Fruit fly (Drosophila melanogaster) whole organism, embryonic: Measurements from ENCODE around the gene Trim9.

Source experiments
- CG15269 ChIP-seq: fragments of 200-800 bp; sonication (Bioruptor generic); optimal IDR thresholded peaks from 2 replicates; lab custom pipeline; 2018; ENCODE audit warnings: missing biosample characterization, mild to moderate bottlenecking, missing genetic modification characterization, moderate library complexity
- CG2678 ChIP-seq: fragments of 200-800 bp; sonication (Bioruptor generic); optimal IDR thresholded peaks from 3 replicates; lab custom pipeline; 2019; ENCODE audit warnings: missing biosample characterization, mild to moderate bottlenecking, missing genetic modification characterization, moderate library complexity
- CG4328 ChIP-seq: fragments of 200-800 bp; sonication (Bioruptor generic); optimal IDR thresholded peaks from 3 replicates; lab custom pipeline; 2017; ENCODE audit warnings: missing biosample characterization, missing genetic modification reagents, missing genetic modification characterization
- CG8478 ChIP-seq: fragments of >200 bp; optimal IDR thresholded peaks from 2 replicates; lab custom pipeline; 2018
- CG8765 ChIP-seq: fragments of 200-800 bp; sonication (Bioruptor generic); IDR thresholded peaks from 2 replicates; pipeline ENCODE4 v1.3.6; 2022; ENCODE audit warnings: missing biosample characterization, missing genetic modification characterization
- D19B ChIP-seq: fragments of 200-800 bp; sonication (Bioruptor generic); optimal IDR thresholded peaks from 2 replicates; lab custom pipeline; 2017; ENCODE audit warnings: missing biosample characterization, mild to moderate bottlenecking, missing genetic modification characterization
- Dek ChIP-seq: fragments of 200-800 bp; sonication (Bioruptor generic); optimal IDR thresholded peaks from 3 replicates; lab custom pipeline; 2019; ENCODE audit warnings: missing biosample characterization, mild to moderate bottlenecking, missing genetic modification characterization, moderate library complexity
- H2.0 ChIP-seq: fragments of 200-800 bp; sonication (Bioruptor generic); IDR thresholded peaks from 2 replicates; pipeline ENCODE4 v1.3.6; 2022; ENCODE audit warnings: missing biosample characterization, missing genetic modification characterization
- br ChIP-seq: fragments of >200 bp; optimal IDR thresholded peaks from 2 replicates; lab custom pipeline; 2017
- fd102C ChIP-seq: fragments of 200-800 bp; sonication (Bioruptor generic); optimal IDR thresholded peaks from 2 replicates; lab custom pipeline; 2018; ENCODE audit warnings: missing biosample characterization, mild to moderate bottlenecking, missing genetic modification characterization, moderate library complexity
- lilli ChIP-seq: fragments of 200-800 bp; sonication (Bioruptor generic); optimal IDR thresholded peaks from 3 replicates; lab custom pipeline; 2016; ENCODE audit warnings: missing biosample characterization, missing genetic modification characterization
- ro ChIP-seq: fragments of 200-800 bp; sonication (Bioruptor generic); IDR thresholded peaks from 2 replicates; pipeline ENCODE4 v1.3.6; 2022; ENCODE audit warnings: missing biosample characterization, missing genetic modification characterization

- TF ChIP-seq Dek (tag; lab: Kevin White, UChicago): no peak
- TF ChIP-seq br (lab: Kevin White, UChicago): no peak
- TF ChIP-seq H2.0 (GFP tag; lab: Robert Waterston, UW): no peak
- TF ChIP-seq fd102C (GFP tag; lab: Kevin White, UChicago): no peak
- no peak for TF ChIP-seq D19B (GFP tag; lab: Kevin White, UChicago)
- no peak for TF ChIP-seq CG8478 (lab: Kevin White, UChicago)
- TF ChIP-seq CG2678 (tag; lab: Kevin White, UChicago): no peak
- no peak for TF ChIP-seq CG4328 (GFP tag; lab: Kevin White, UChicago)
- no peak for TF ChIP-seq ro
- TF ChIP-seq lilli: no peak
- TF ChIP-seq CG15269 (tag; lab: Kevin White, UChicago): no peak
- no peak for TF ChIP-seq CG8765 (GFP tag; lab: Robert Waterston, UW)
Measured at dm6 chr2L:10510088-10510487, 34.6 kb upstream of the Trim9 start, which contains the start of gene CG7384.
